Fruit fly (Drosophila melanogaster) whole organism, larva: ENCODE measurements around the gene CG12288.
A peak's percentile ranks its signal among the peaks of the same experiment; 100 is the strongest.

Source experiments
- noc ChIP-seq: fragments of 200-800 bp; sonication (Bioruptor generic); optimal IDR thresholded peaks from 3 replicates; lab custom pipeline; 2019; ENCODE audit warnings: missing biosample characterization, mild to moderate bottlenecking, missing genetic modification characterization, moderate library complexity

Gene CG12288

dm6 chr2L:16877678-16878077 is 24.3 kb downstream of the CG12288 start:
- no peak for TF ChIP-seq noc

- no peak for TF ChIP-seq noc
Observed at dm6 chr2L:16876555-16876954, 25.5 kb downstream of the CG12288 start.

- TF ChIP-seq noc: no peak
Observed at dm6 chr2L:16874924-16875323, 27.1 kb downstream of the CG12288 start.

dm6 chr2L:16868897-16869324 is 33.1 kb downstream of the CG12288 start:
- TF ChIP-seq noc: no peak

- TF ChIP-seq noc: no peak
Observed at dm6 chr2L:16862526-16862925, 39.5 kb downstream of the CG12288 start.

- TF ChIP-seq noc: no peak
Observed at dm6 chr2L:16861126-16861525, 40.9 kb downstream of the CG12288 start, which contains the start of gene CG6012. Gene CG6012 (minus strand): TSS chr2L:16861489.

dm6 chr2L:16859566-16859965 is 42.5 kb downstream of the CG12288 start:
- TF ChIP-seq noc: no peak

- TF ChIP-seq noc: no peak
Observed at dm6 chr2L:16859103-16859502, 42.9 kb downstream of the CG12288 start.

dm6 chr2L:16858466-16859007 is 43.5 kb downstream of the CG12288 start, which contains the start of gene CG31809:
Gene CG31809 (minus strand): TSS chr2L:16858714.
- TF ChIP-seq noc: no peak

dm6 chr2L:16857665-16858064 is 44.4 kb downstream of the CG12288 start:
- peak; percentile 52 for TF ChIP-seq noc

dm6 chr2L:16857131-16857530 is 44.9 kb downstream of the CG12288 start:
- TF ChIP-seq noc: no peak

dm6 chr2L:16852318-16852932 is 49.6 kb downstream of the CG12288 start, which contains the start of gene CG31810:
Gene CG31810 (minus strand): TSS chr2L:16852368.
- TF ChIP-seq noc: no peak
